Worm (Caenorhabditis elegans): ENCODE measurements around the gene K03H1.7.

K03H1.7 gene

DNA sequence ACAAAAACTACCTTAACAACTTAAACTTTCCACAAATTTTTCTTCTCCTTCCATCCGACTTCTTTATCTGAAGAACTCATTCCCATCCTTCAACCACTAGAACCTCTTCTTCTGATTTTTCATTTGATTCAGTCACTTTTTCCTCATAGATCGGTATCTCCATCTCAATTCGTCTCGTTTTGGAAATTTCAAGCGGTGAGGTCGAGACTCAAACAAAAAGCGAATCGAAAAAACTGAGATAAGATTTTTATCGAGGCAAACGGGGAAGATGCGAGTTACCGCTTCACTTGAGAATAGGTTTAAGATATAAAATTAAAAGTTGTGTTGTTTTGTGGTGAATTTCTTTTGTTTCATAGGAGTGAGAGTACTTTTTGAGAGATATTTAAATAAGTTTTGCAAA, 44.1 kb downstream of the K03H1.7 start:
- TF ChIP-seq B0310.2 (tag; optimal IDR thresholded peaks at IDR 0.05) (no peak), ets-7 (tag; optimal IDR thresholded peaks at IDR 0.05) (no peak), F13C5.2 (tag; optimal IDR thresholded peaks at IDR 0.05) (no peak), ama-1 (optimal IDR thresholded peaks at IDR 0.05) (no peak), ceh-13 (GFP tag; optimal IDR thresholded peaks at IDR 0.05) (no peak), hnd-1 (tag; optimal IDR thresholded peaks at IDR 0.05) (no peak), ceh-36 (tag; optimal IDR thresholded peaks at IDR 0.05) (no peak), aly-1 (tag; optimal IDR thresholded peaks at IDR 0.05) (no peak), tbx-11 (GFP tag; IDR thresholded peaks at IDR 0.05) (no peak), tbx-37 (GFP tag; conservative IDR thresholded peaks at IDR 0.05) (no peak)

DNA sequence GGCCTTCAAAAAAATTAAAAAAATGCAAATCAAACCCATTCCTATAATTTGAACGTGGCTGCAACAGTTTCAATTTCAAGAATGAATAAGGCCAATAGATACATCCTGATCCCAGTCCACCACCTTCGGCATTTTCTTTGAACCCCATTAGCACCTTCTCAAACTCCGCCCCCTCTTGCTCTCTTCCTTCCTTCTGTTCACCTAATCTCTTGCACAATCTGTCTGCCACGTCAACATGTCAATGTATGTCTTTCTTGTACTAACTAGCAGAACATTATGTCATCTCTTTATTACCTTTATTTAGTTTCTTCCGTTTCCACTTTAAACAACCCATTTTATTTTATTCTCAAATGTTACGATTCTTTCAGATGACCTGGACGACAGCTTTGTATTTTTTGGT, 46.3 kb downstream of the K03H1.7 start, which contains the start of gene C05B5.4:
Gene C05B5.4 (plus strand): TSS at position 351 of the 400 bp plus-strand sequence.
- no peak for TF ChIP-seq hmbx-1 (tag; optimal IDR thresholded peaks at IDR 0.05)
- no peak for TF ChIP-seq flt-1 (GFP tag; IDR thresholded peaks at IDR 0.05)
- no peak for TF ChIP-seq hmg-4 (GFP tag; optimal IDR thresholded peaks at IDR 0.05)
- no peak for TF ChIP-seq tbx-11 (GFP tag; IDR thresholded peaks at IDR 0.05)
- no peak for TF ChIP-seq aly-1 (tag; optimal IDR thresholded peaks at IDR 0.05)
- no peak for TF ChIP-seq tbx-37 (GFP tag; conservative IDR thresholded peaks at IDR 0.05)
- TF ChIP-seq F13C5.2 (tag; optimal IDR thresholded peaks at IDR 0.05), result no peak
- no peak for TF ChIP-seq pes-1 (GFP tag; IDR thresholded peaks at IDR 0.05)
- no peak for TF ChIP-seq scrt-1 (GFP tag; IDR thresholded peaks at IDR 0.05)
- TF ChIP-seq sea-1 (GFP tag; conservative IDR thresholded peaks at IDR 0.05), result no peak
- TF ChIP-seq B0310.2 (tag; optimal IDR thresholded peaks at IDR 0.05), result no peak
- no peak for TF ChIP-seq tra-4 (tag; optimal IDR thresholded peaks at IDR 0.05)
- no peak for TF ChIP-seq hnd-1 (tag; optimal IDR thresholded peaks at IDR 0.05)
- no peak for TF ChIP-seq ets-7 (tag; optimal IDR thresholded peaks at IDR 0.05)
- no peak for TF ChIP-seq ceh-13 (GFP tag; optimal IDR thresholded peaks at IDR 0.05)
- TF ChIP-seq ama-1 (optimal IDR thresholded peaks at IDR 0.05), result no peak
- no peak for TF ChIP-seq ceh-36 (tag; optimal IDR thresholded peaks at IDR 0.05)
